Worm (Caenorhabditis elegans) whole organism, L4 larva: ENCODE data around the gene zig-13.

Experiments used
- dve-1 ChIP-seq: sonication (generic microtip); optimal IDR thresholded peaks from 2 replicates; lab custom pipeline; 2017; ENCODE audit warnings: antibody characterized with exemption, mild to moderate bottlenecking, missing genetic modification characterization, missing compliant biosample characterization; ENCODE audit not compliant: insufficient read depth
- gei-8 ChIP-seq: fragments of 200-800 bp; sonication (Bioruptor generic); optimal IDR thresholded peaks from 2 replicates; lab custom pipeline; 2018; ENCODE audit warnings: mild to moderate bottlenecking, missing genetic modification characterization, missing compliant biosample characterization
- lin-13 ChIP-seq: fragments of 150-350 bp; optimal IDR thresholded peaks from 2 replicates; lab custom pipeline; 2014; ENCODE audit warnings: missing biosample characterization, missing genetic modification reagents, missing genetic modification characterization
- pha-4 ChIP-seq, 2 experiments: fragments of 150-350 bp in 1 of 2; fragments of 200-800 bp in 1 of 2; sonication (Bioruptor generic) in 1 of 2; IDR thresholded peaks in 1 of 2; optimal IDR thresholded peaks in 1 of 2; 2 replicates each; pipeline versions ENCODE4 v1.3.6 to Lab custom; 2014 to 2022; ENCODE audit warnings: missing genetic modification characterization in 2 of 2, missing genetic modification reagents in 2 of 2, missing biosample characterization in 1 of 2, missing compliant biosample characterization in 1 of 2
- skn-1 ChIP-seq: fragments of 150-350 bp; optimal IDR thresholded peaks from 2 replicates; lab custom pipeline; 2014; ENCODE audit warnings: missing biosample characterization, missing genetic modification characterization

ce11 chrIII:190686-191085 lies 34.1 kb upstream of the zig-13 start, which contains the start of gene cox-17:
- TF ChIP-seq lin-13 (GFP tag; lab: Kevin White, UChicago) (no peak), pha-4 (GFP tag; IDR thresholded peaks at IDR 0.05; lab: Robert Waterston, UW) (no peak; the same call in 1 of the 2 replicates), pha-4 (tag; optimal IDR thresholded peaks at IDR 0.05; lab: Kevin White, UChicago) (no peak), skn-1 (tag; lab: Kevin White, UChicago) (no peak), gei-8 (no peak), dve-1 (no peak)
